Worm (Caenorhabditis elegans) whole organism, L3 larva: ENCODE data around the gene fbxa-185.

Experiments used
- egl-27 ChIP-seq: sonication (generic microtip); optimal IDR thresholded peaks from 4 replicates; lab custom pipeline; 2017; ENCODE audit warnings: missing biosample characterization, missing genetic modification reagents, missing genetic modification characterization
- elt-1 ChIP-seq: fragments of 150-350 bp; optimal IDR thresholded peaks from 2 replicates; lab custom pipeline; 2014; ENCODE audit warnings: missing biosample characterization, missing genetic modification characterization
- lin-15B ChIP-seq: fragments of 150-350 bp; optimal IDR thresholded peaks from 2 replicates; lab custom pipeline; 2014; ENCODE audit warnings: missing biosample characterization, missing genetic modification characterization
- lsy-12 ChIP-seq: sonication (generic microtip); optimal IDR thresholded peaks from 2 replicates; lab custom pipeline; 2016; ENCODE audit warnings: mild to moderate bottlenecking, missing genetic modification characterization, missing compliant biosample characterization
- mdl-1 ChIP-seq: fragments of 150-350 bp; optimal IDR thresholded peaks from 2 replicates; lab custom pipeline; 2014; ENCODE audit warnings: missing biosample characterization, missing genetic modification characterization
- nhr-11 ChIP-seq: fragments of 150-350 bp; optimal IDR thresholded peaks from 2 replicates; lab custom pipeline; 2014; ENCODE audit warnings: missing biosample characterization, missing genetic modification characterization
- nhr-12 ChIP-seq: fragments of 150-350 bp; optimal IDR thresholded peaks from 2 replicates; lab custom pipeline; 2014; ENCODE audit warnings: missing biosample characterization, missing genetic modification characterization
- nhr-23 ChIP-seq: fragments of 150-350 bp; optimal IDR thresholded peaks from 2 replicates; lab custom pipeline; 2014; ENCODE audit warnings: missing biosample characterization, missing genetic modification reagents, missing genetic modification characterization
- nhr-237 ChIP-seq: fragments of 150-350 bp; optimal IDR thresholded peaks from 2 replicates; lab custom pipeline; 2014; ENCODE audit warnings: missing biosample characterization, missing genetic modification characterization
- nhr-77 ChIP-seq: fragments of 150-350 bp; optimal IDR thresholded peaks from 2 replicates; lab custom pipeline; 2014; ENCODE audit warnings: missing biosample characterization, missing genetic modification characterization
- snpc-4 ChIP-seq: fragments of 150-350 bp; optimal IDR thresholded peaks from 2 replicates; lab custom pipeline; 2014; ENCODE audit warnings: missing biosample characterization, missing genetic modification characterization
- unc-39 ChIP-seq: sonication (generic microtip); optimal IDR thresholded peaks from 4 replicates; lab custom pipeline; 2017; ENCODE audit warnings: missing biosample characterization, missing genetic modification characterization
- ztf-4 ChIP-seq: fragments of 150-350 bp; optimal IDR thresholded peaks from 2 replicates; lab custom pipeline; 2014; ENCODE audit warnings: missing biosample characterization, missing genetic modification characterization

ce11 chrV:17315063-17315462 is 16.4 kb upstream of the fbxa-185 start, which contains the start of gene F31E9.6:
- TF ChIP-seq unc-39 (tag; lab: Kevin White, UChicago) (no peak), nhr-11 (tag; lab: Kevin White, UChicago) (no peak), nhr-77 (tag; lab: Kevin White, UChicago) (no peak), lsy-12 (no peak), lin-15B (tag; lab: Kevin White, UChicago) (no peak), nhr-12 (tag; lab: Kevin White, UChicago) (no peak), snpc-4 (tag; lab: Kevin White, UChicago) (no peak), nhr-23 (tag; lab: Kevin White, UChicago) (no peak), mdl-1 (tag; lab: Kevin White, UChicago) (no peak), ztf-4 (tag; lab: Kevin White, UChicago) (no peak), egl-27 (no peak), elt-1 (no peak), nhr-237 (tag; lab: Kevin White, UChicago) (no peak)
